Fruit fly (Drosophila melanogaster) whole organism, prepupa: ENCODE results near the gene Osi4.
A peak's percentile ranks its signal among the peaks of the same experiment; 100 is the strongest.

Experiments used
- Blimp-1 ChIP-seq: fragments of 200-800 bp; sonication (Bioruptor generic); optimal IDR thresholded peaks from 3 replicates; lab custom pipeline; 2017; ENCODE audit warnings: missing biosample characterization, missing genetic modification characterization, mild to moderate bottlenecking, moderate library complexity, missing genetic modification reagents
- CG10631 ChIP-seq: fragments of 200-800 bp; sonication (Bioruptor generic); optimal IDR thresholded peaks from 2 replicates; lab custom pipeline; 2016; ENCODE audit warnings: missing biosample characterization, missing genetic modification characterization
- CG11294 ChIP-seq: fragments of 200-800 bp; sonication (Bioruptor generic); IDR thresholded peaks from 2 replicates; pipeline ENCODE4 v1.3.6; 2022; ENCODE audit warnings: missing biosample characterization, missing genetic modification characterization
- CG11762 ChIP-seq: fragments of 200-800 bp; sonication (Bioruptor generic); optimal IDR thresholded peaks from 3 replicates; lab custom pipeline; 2016; ENCODE audit warnings: missing biosample characterization, missing genetic modification characterization; ENCODE audit not compliant: insufficient read depth
- CG11902 ChIP-seq: fragments of 200-800 bp; sonication (Bioruptor generic); optimal IDR thresholded peaks from 3 replicates; lab custom pipeline; 2016; ENCODE audit warnings: missing biosample characterization, missing genetic modification characterization
- CG15336 ChIP-seq: fragments of 200-800 bp; sonication (Bioruptor generic); IDR thresholded peaks from 2 replicates; pipeline ENCODE4 v1.3.6; 2022; ENCODE audit warnings: missing biosample characterization, missing genetic modification characterization
- CG3032 ChIP-seq: fragments of 200-800 bp; optimal IDR thresholded peaks from 2 replicates; lab custom pipeline; 2019; ENCODE audit warnings: missing biosample characterization, mild to moderate bottlenecking, missing genetic modification characterization, moderate library complexity
- CG34406 ChIP-seq: fragments of 200-800 bp; sonication (Bioruptor generic); optimal IDR thresholded peaks from 3 replicates; lab custom pipeline; 2016; ENCODE audit warnings: missing biosample characterization, missing genetic modification characterization
- CG3919 ChIP-seq: fragments of 200-800 bp; sonication (Bioruptor generic); optimal IDR thresholded peaks from 3 replicates; lab custom pipeline; 2016; ENCODE audit warnings: missing biosample characterization, missing genetic modification characterization
- CG4318 ChIP-seq: fragments of 200-800 bp; sonication (Bioruptor generic); optimal IDR thresholded peaks from 3 replicates; lab custom pipeline; 2017; ENCODE audit warnings: missing biosample characterization, mild to moderate bottlenecking, missing genetic modification characterization
- CG6276 ChIP-seq: fragments of 200-800 bp; sonication (Bioruptor generic); optimal IDR thresholded peaks from 2 replicates; lab custom pipeline; 2017; ENCODE audit warnings: missing biosample characterization, mild to moderate bottlenecking, missing genetic modification characterization
- CG6808 ChIP-seq: fragments of 200-800 bp; sonication (Bioruptor generic); optimal IDR thresholded peaks from 3 replicates; lab custom pipeline; 2017; ENCODE audit warnings: missing biosample characterization, missing genetic modification characterization, mild to moderate bottlenecking, moderate library complexity, missing genetic modification reagents
- CG6854 ChIP-seq: fragments of 200-800 bp; sonication (Bioruptor generic); optimal IDR thresholded peaks from 2 replicates; lab custom pipeline; 2017; ENCODE audit warnings: missing biosample characterization, mild to moderate bottlenecking, missing genetic modification characterization
- CG8119 ChIP-seq: fragments of 200-800 bp; sonication (Bioruptor generic); IDR thresholded peaks from 3 replicates; pipeline ENCODE4 v1.3.6; 2022; ENCODE audit warnings: missing biosample characterization, missing genetic modification characterization
- CG9139 ChIP-seq: fragments of 200-800 bp; sonication (Bioruptor generic); optimal IDR thresholded peaks from 3 replicates; lab custom pipeline; 2017; ENCODE audit warnings: missing biosample characterization, mild to moderate bottlenecking, missing genetic modification characterization
- Eip75B ChIP-seq: fragments of 200-800 bp; sonication (Bioruptor generic); optimal IDR thresholded peaks from 3 replicates; lab custom pipeline; 2016; ENCODE audit warnings: missing biosample characterization, missing genetic modification characterization
- Eip78C ChIP-seq: fragments of 200-800 bp; sonication (Bioruptor generic); peaks from one replicate; lab custom pipeline; 2016; ENCODE audit warnings: missing biosample characterization, missing genetic modification characterization
- Eip93F ChIP-seq: fragments of 200-800 bp; sonication (Bioruptor generic); optimal IDR thresholded peaks from 2 replicates; lab custom pipeline; 2016; ENCODE audit warnings: missing biosample characterization, mild to moderate bottlenecking, missing genetic modification characterization
- Ets21C ChIP-seq: fragments of 200-800 bp; sonication (Bioruptor generic); optimal IDR thresholded peaks from 3 replicates; lab custom pipeline; 2016; ENCODE audit warnings: missing biosample characterization, missing genetic modification characterization
- Ets96B ChIP-seq: fragments of 200-800 bp; optimal IDR thresholded peaks from 2 replicates; lab custom pipeline; 2019; ENCODE audit warnings: missing biosample characterization, mild to moderate bottlenecking, missing genetic modification characterization, moderate library complexity
- Gug ChIP-seq: fragments of 200-800 bp; sonication (Bioruptor generic); IDR thresholded peaks from 2 replicates; pipeline ENCODE4 v1.3.6; 2022; ENCODE audit warnings: missing biosample characterization, missing genetic modification characterization
- Hr38 ChIP-seq: sonication (Bioruptor generic); optimal IDR thresholded peaks from 2 replicates; lab custom pipeline; 2016; ENCODE audit warnings: missing biosample characterization, missing genetic modification characterization
- Smox ChIP-seq: fragments of 200-800 bp; sonication (Bioruptor generic); optimal IDR thresholded peaks from 3 replicates; lab custom pipeline; 2016; ENCODE audit warnings: missing biosample characterization, missing genetic modification characterization
- Sox14 ChIP-seq: fragments of 200-800 bp; sonication (Bioruptor generic); optimal IDR thresholded peaks from 3 replicates; lab custom pipeline; 2016; ENCODE audit warnings: missing biosample characterization, missing genetic modification characterization
- Sox15 ChIP-seq: fragments of 200-800 bp; sonication (Bioruptor generic); optimal IDR thresholded peaks from 3 replicates; lab custom pipeline; 2016; ENCODE audit warnings: missing biosample characterization, missing genetic modification characterization
- acj6 ChIP-seq: fragments of 200-800 bp; sonication (Bioruptor generic); optimal IDR thresholded peaks from 3 replicates; lab custom pipeline; 2016; ENCODE audit warnings: missing biosample characterization, missing genetic modification characterization
- cyc ChIP-seq: fragments of 200-800 bp; sonication (Bioruptor generic); optimal IDR thresholded peaks from 3 replicates; lab custom pipeline; 2016; ENCODE audit warnings: missing biosample characterization, missing genetic modification characterization
- dsx ChIP-seq: fragments of 200-800 bp; optimal IDR thresholded peaks from 3 replicates; lab custom pipeline; 2019; ENCODE audit warnings: missing biosample characterization, mild to moderate bottlenecking, missing genetic modification characterization, moderate library complexity; ENCODE audit not compliant: poor library complexity, severe bottlenecking
- eg ChIP-seq: fragments of 200-800 bp; sonication (Bioruptor generic); IDR thresholded peaks from 3 replicates; pipeline ENCODE4 v1.3.6; 2022; ENCODE audit warnings: missing biosample characterization, missing genetic modification characterization
- esn ChIP-seq: fragments of 200-800 bp; sonication (Bioruptor generic); optimal IDR thresholded peaks from 2 replicates; lab custom pipeline; 2016; ENCODE audit warnings: missing biosample characterization, mild to moderate bottlenecking, missing genetic modification characterization, moderate library complexity
- fd85E ChIP-seq: fragments of 200-800 bp; sonication (Bioruptor generic); optimal IDR thresholded peaks from 3 replicates; lab custom pipeline; 2016; ENCODE audit warnings: missing biosample characterization, missing genetic modification characterization
- lz ChIP-seq: fragments of 200-800 bp; sonication (Bioruptor generic); optimal IDR thresholded peaks from 3 replicates; lab custom pipeline; 2016; ENCODE audit warnings: missing biosample characterization, missing genetic modification characterization
- svp ChIP-seq: fragments of 200-800 bp; sonication (Bioruptor generic); peaks from one replicate; lab custom pipeline; 2016; ENCODE audit warnings: missing biosample characterization, missing genetic modification characterization
- vri ChIP-seq: fragments of 200-800 bp; sonication (Bioruptor generic); optimal IDR thresholded peaks from 3 replicates; lab custom pipeline; 2016; ENCODE audit warnings: missing biosample characterization, mild to moderate bottlenecking, missing genetic modification characterization

The Osi4 gene

DNA sequence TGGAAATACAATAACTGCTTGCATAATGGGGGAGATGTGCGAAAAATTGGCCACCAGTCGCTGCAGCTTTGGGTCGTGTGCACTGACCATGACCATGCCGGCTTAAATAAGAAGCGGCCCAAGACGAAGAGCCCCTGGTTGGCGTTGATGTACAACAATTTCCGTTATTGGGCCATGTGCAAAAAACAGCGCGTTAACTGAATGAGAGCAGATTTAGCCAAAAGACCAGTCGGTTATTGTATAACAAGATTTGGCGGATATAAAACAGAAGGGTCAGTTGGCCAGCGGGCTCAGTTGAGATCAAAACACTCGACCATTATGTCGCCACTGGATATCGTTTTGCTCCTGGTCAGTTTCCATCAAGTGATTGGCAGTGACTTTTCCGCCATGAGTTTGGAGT, 42.1 kb upstream of the Osi4 start, which contains the start of gene Osi10a:
TSS of gene Osi10a (plus strand) at position 301 of the 400 bp plus-strand sequence.
- TF ChIP-seq acj6 (no peak), CG8119 (no peak), CG6276 (GFP tag; lab: Kevin White, UChicago) (no peak), Gug (GFP tag; lab: Robert Waterston, UW) (no peak), Eip78C (GFP tag; lab: Kevin White, UChicago) (no peak), vri (GFP tag; lab: Kevin White, UChicago) (no peak), fd85E (GFP tag; lab: Kevin White, UChicago) (no peak), Blimp-1 (GFP tag; lab: Kevin White, UChicago) (no peak), eg (GFP tag; lab: Robert Waterston, UW) (no peak), CG11762 (GFP tag; lab: Kevin White, UChicago) (no peak), dsx (GFP tag; lab: Kevin White, UChicago) (no peak), Ets96B (tag; lab: Kevin White, UChicago) (no peak), Smox (GFP tag; lab: Kevin White, UChicago) (no peak), CG3919 (GFP tag; lab: Kevin White, UChicago) (no peak)

dm6 chr3R:6259837-6260236, 38.3 kb upstream of the Osi4 start, which contains the start of gene Osi9:
Gene Osi9 (plus strand): TSS chr3R:6260211.
- TF ChIP-seq Eip78C (GFP tag; lab: Kevin White, UChicago): peak; percentile 7
- no peak for TF ChIP-seq Blimp-1 (GFP tag; lab: Kevin White, UChicago)
- 0 out of 2 replicates have a peak, but pooled peaks have one; percentile 9 for TF ChIP-seq CG15336 (GFP tag; lab: Robert Waterston, UW)
- TF ChIP-seq, all 60 proteins: peak for 2

- TF ChIP-seq CG15336 (GFP tag; lab: Robert Waterston, UW) (no peak), esn (GFP tag; lab: Kevin White, UChicago) (no peak), CG11902 (no peak), svp (GFP tag; lab: Kevin White, UChicago) (no peak), dsx (GFP tag; lab: Kevin White, UChicago) (no peak), cyc (no peak), CG3919 (GFP tag; lab: Kevin White, UChicago) (no peak), lz (no peak), CG4318 (GFP tag; lab: Kevin White, UChicago) (no peak), Eip93F (GFP tag; lab: Kevin White, UChicago) (no peak), CG9139 (GFP tag; lab: Kevin White, UChicago) (no peak), CG34406 (GFP tag; lab: Kevin White, UChicago) (no peak)
These were observed 33.3 kb upstream of the Osi4 start, which contains the start of gene Osi8 for dm6 chr3R:6254875-6255274. Gene Osi8 (plus strand): TSS chr3R:6255175.

- TF ChIP-seq CG3032: no peak
- no peak for TF ChIP-seq CG10631
- no peak for TF ChIP-seq CG3919 (GFP tag; lab: Kevin White, UChicago)
- no peak for TF ChIP-seq Sox15 (GFP tag; lab: Kevin White, UChicago)
- TF ChIP-seq Sox14: no peak
- TF ChIP-seq Eip75B (GFP tag; lab: Kevin White, UChicago): no peak
- no peak for TF ChIP-seq Ets21C
- TF ChIP-seq CG11294 (GFP tag; lab: Robert Waterston, UW): no peak
These were observed 32.9 kb upstream of the Osi4 start for dm6 chr3R:6254438-6254837.

DNA sequence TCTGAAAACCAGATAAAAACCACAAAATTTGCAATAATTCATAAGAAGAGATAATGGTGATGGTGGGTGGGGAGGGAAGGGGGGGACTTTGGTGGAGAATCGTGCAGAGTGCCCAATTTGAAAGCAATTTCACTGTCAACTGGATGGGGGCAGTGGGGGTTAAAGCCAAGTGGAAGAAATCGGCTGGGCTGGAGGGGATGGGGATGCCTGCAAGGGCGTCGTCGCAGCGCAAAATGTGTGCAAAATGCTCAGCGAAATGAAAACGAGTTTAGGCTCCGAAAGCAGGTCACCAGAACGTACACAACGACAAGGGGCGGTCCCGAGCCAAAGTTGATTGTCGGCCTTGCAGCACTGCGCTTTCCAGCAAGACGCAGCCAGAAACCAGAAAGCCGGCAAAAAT, 31.2 kb upstream of the Osi4 start:
- TF ChIP-seq CG6854 (peak; percentile 89), CG6808 (GFP tag; lab: Kevin White, UChicago) (no peak), CG11762 (GFP tag; lab: Kevin White, UChicago) (no peak), Blimp-1 (GFP tag; lab: Kevin White, UChicago) (peak; percentile 96), Hr38 (GFP tag; lab: Kevin White, UChicago) (no peak), Eip93F (GFP tag; lab: Kevin White, UChicago) (no peak)
